Worm (Caenorhabditis elegans) whole organism, L3 larva: Measurements from ENCODE around the gene oac-31.

Source experiments
- daf-12 ChIP-seq: fragments of 150-350 bp; optimal IDR thresholded peaks from 2 replicates; lab custom pipeline; 2014; ENCODE audit warnings: missing biosample characterization, missing genetic modification reagents, missing genetic modification characterization
- fos-1 ChIP-seq: fragments of 150-350 bp; optimal IDR thresholded peaks from 2 replicates; lab custom pipeline; 2014; ENCODE audit warnings: missing biosample characterization, missing genetic modification characterization
- lin-39 ChIP-seq: fragments of 150-350 bp; optimal IDR thresholded peaks from 2 replicates; lab custom pipeline; 2018; ENCODE audit warnings: missing biosample characterization, missing genetic modification reagents, missing genetic modification characterization
- nfya-1 ChIP-seq: sonication (generic microtip); optimal IDR thresholded peaks from 2 replicates; lab custom pipeline; 2017; ENCODE audit warnings: missing genetic modification characterization, mild to moderate bottlenecking, missing compliant biosample characterization, antibody characterized with exemption, moderate library complexity; ENCODE audit not compliant: insufficient read depth
- nhr-237 ChIP-seq: fragments of 150-350 bp; optimal IDR thresholded peaks from 2 replicates; lab custom pipeline; 2014; ENCODE audit warnings: missing biosample characterization, missing genetic modification characterization
- nhr-76 ChIP-seq: fragments of 150-350 bp; sonication (generic microtip); optimal IDR thresholded peaks from 5 replicates; lab custom pipeline; 2014; ENCODE audit warnings: missing biosample characterization, missing genetic modification characterization
- tbx-2 ChIP-seq: sonication (generic microtip); optimal IDR thresholded peaks from 2 replicates; lab custom pipeline; 2016; ENCODE audit warnings: mild to moderate bottlenecking, missing genetic modification characterization, missing compliant biosample characterization
- unc-62 ChIP-seq: fragments of 150-350 bp; sonication (generic microtip); optimal IDR thresholded peaks from 4 replicates; lab custom pipeline; 2014; ENCODE audit warnings: missing biosample characterization, missing genetic modification reagents, missing genetic modification characterization

ce11 chrV:1527985-1528384 is 13.7 kb downstream of the oac-31 start, which contains the start of gene str-236:
- no peak for TF ChIP-seq nhr-76 (tag; lab: Kevin White, UChicago)
- TF ChIP-seq daf-12 (tag; lab: Kevin White, UChicago): no peak
- no peak for TF ChIP-seq tbx-2
- no peak for TF ChIP-seq lin-39 (tag; lab: Kevin White, UChicago)
- TF ChIP-seq nhr-237 (tag; lab: Kevin White, UChicago): no peak
- no peak for TF ChIP-seq nfya-1 (tag; lab: Kevin White, UChicago)
- no peak for TF ChIP-seq fos-1 (tag; lab: Kevin White, UChicago)
- TF ChIP-seq unc-62 (GFP tag; lab: Kevin White, UChicago): no peak
